Fruit fly (Drosophila melanogaster) whole organism, wandering third instar larva: Measurements from ENCODE around the gene Ucp4C.

ENCODE experiments used
- Abd-B ChIP-seq: fragments of >200 bp; optimal IDR thresholded peaks from 2 replicates; lab custom pipeline; 2017; ENCODE audit warnings: missing biosample characterization, missing genetic modification characterization
- CG32264 ChIP-seq: fragments of 200-800 bp; sonication (Bioruptor generic); optimal IDR thresholded peaks from 2 replicates; lab custom pipeline; 2016; ENCODE audit warnings: missing biosample characterization, missing genetic modification characterization
- CG9705 ChIP-seq: fragments of 200-800 bp; sonication (Bioruptor generic); optimal IDR thresholded peaks from 2 replicates; lab custom pipeline; 2018; ENCODE audit warnings: missing biosample characterization, mild to moderate bottlenecking, missing genetic modification characterization
- CrebA ChIP-seq: fragments of 200-800 bp; sonication (Bioruptor generic); optimal IDR thresholded peaks from 2 replicates; lab custom pipeline; 2016; ENCODE audit warnings: missing biosample characterization, mild to moderate bottlenecking, missing genetic modification characterization, borderline replicate concordance
- Dfd ChIP-seq: fragments of >200 bp; optimal IDR thresholded peaks from 2 replicates; lab custom pipeline; 2017; ENCODE audit warnings: missing biosample characterization, missing genetic modification characterization
- Dif ChIP-seq: fragments of 200-275, 200-300 bp; sonication (Bioruptor generic); optimal IDR thresholded peaks from 2 replicates; lab custom pipeline; 2018; ENCODE audit warnings: missing biosample characterization, missing genetic modification characterization; ENCODE audit not compliant: partially characterized antibody
- GATAd ChIP-seq: sonication (Bioruptor generic); optimal IDR thresholded peaks from 2 replicates; lab custom pipeline; 2016; ENCODE audit warnings: missing biosample characterization, missing genetic modification characterization
- HLH106 ChIP-seq: fragments of 200-800 bp; optimal IDR thresholded peaks from 3 replicates; lab custom pipeline; 2019; ENCODE audit warnings: missing biosample characterization, mild to moderate bottlenecking, missing genetic modification characterization, moderate library complexity
- Hnf4 ChIP-seq: fragments of 200-800 bp; sonication (Bioruptor generic); optimal IDR thresholded peaks from 2 replicates; lab custom pipeline; 2016; ENCODE audit warnings: missing biosample characterization, mild to moderate bottlenecking, missing genetic modification characterization
- Hr78 ChIP-seq: fragments of >200 bp; optimal IDR thresholded peaks from 2 replicates; lab custom pipeline; 2017; ENCODE audit warnings: missing biosample characterization, missing genetic modification characterization
- Hr83 ChIP-seq: fragments of 200-300 bp; sonication (Bioruptor generic); optimal IDR thresholded peaks from 2 replicates; lab custom pipeline; 2016; ENCODE audit warnings: missing biosample characterization, mild to moderate bottlenecking, missing genetic modification characterization, moderate library complexity; ENCODE audit not compliant: poor library complexity, severe bottlenecking
- Jra ChIP-seq: sonication (Bioruptor generic); optimal IDR thresholded peaks from 2 replicates; lab custom pipeline; 2016; ENCODE audit warnings: missing biosample characterization, missing genetic modification characterization
- Mio ChIP-seq: sonication (Bioruptor generic); optimal IDR thresholded peaks from 2 replicates; lab custom pipeline; 2016; ENCODE audit warnings: missing biosample characterization, missing genetic modification characterization
- Myc ChIP-seq: fragments of >200 bp; optimal IDR thresholded peaks from 2 replicates; lab custom pipeline; 2017
- N ChIP-seq: fragments of >200 bp; optimal IDR thresholded peaks from 2 replicates; lab custom pipeline; 2018; ENCODE audit warnings: missing biosample characterization, missing external identifiers, missing genetic modification characterization
- OdsH ChIP-seq: fragments of 200-800 bp; sonication (Bioruptor generic); optimal IDR thresholded peaks from 2 replicates; lab custom pipeline; 2016; ENCODE audit warnings: missing biosample characterization, mild to moderate bottlenecking, missing genetic modification characterization
- Rel ChIP-seq, 2 experiments: fragments of 200-800 bp; sonication (Bioruptor generic) in 1 of 2; optimal IDR thresholded peaks; 2 replicates in 1 of 2; 3 replicates in 1 of 2; lab custom pipeline; 2016 to 2019; ENCODE audit warnings: mild to moderate bottlenecking in 2 of 2, missing biosample characterization in 2 of 2, missing genetic modification characterization in 2 of 2, moderate library complexity in 1 of 2
- Sp1 ChIP-seq: fragments of 200-800 bp; sonication (Bioruptor generic); optimal IDR thresholded peaks from 3 replicates; lab custom pipeline; 2019; ENCODE audit warnings: missing biosample characterization, mild to moderate bottlenecking, missing genetic modification characterization, moderate library complexity
- Vsx2 ChIP-seq: fragments of 200-300, 225-300 bp; sonication (Bioruptor generic); optimal IDR thresholded peaks from 2 replicates; lab custom pipeline; 2018; ENCODE audit warnings: missing biosample characterization, missing genetic modification characterization; ENCODE audit not compliant: partially characterized antibody
- br ChIP-seq: fragments of 200-800 bp; sonication (Bioruptor generic); optimal IDR thresholded peaks from 2 replicates; lab custom pipeline; 2016; ENCODE audit warnings: missing biosample characterization, missing genetic modification characterization
- brk ChIP-seq: fragments of 200-800 bp; sonication (Bioruptor generic); optimal IDR thresholded peaks from 2 replicates; lab custom pipeline; 2016; ENCODE audit warnings: missing biosample characterization, mild to moderate bottlenecking, missing genetic modification characterization
- dl ChIP-seq, 2 experiments: fragments of 175-275, 200-275 bp in 1 of 2; fragments of 200-275 bp in 1 of 2; sonication (Bioruptor generic); optimal IDR thresholded peaks; lab custom pipeline; 2018; ENCODE audit warnings: mild to moderate bottlenecking in 2 of 2, missing biosample characterization in 2 of 2, missing genetic modification characterization in 2 of 2, moderate library complexity in 2 of 2; ENCODE audit not compliant: partially characterized antibody in 2 of 2, insufficient read depth in 1 of 2
- dmrt93B ChIP-seq: fragments of 200-800 bp; sonication (Bioruptor generic); optimal IDR thresholded peaks from 2 replicates; lab custom pipeline; 2018; ENCODE audit warnings: missing biosample characterization, mild to moderate bottlenecking, missing genetic modification characterization
- dsf ChIP-seq: sonication (Bioruptor generic); optimal IDR thresholded peaks from 2 replicates; lab custom pipeline; 2016; ENCODE audit warnings: missing biosample characterization, missing genetic modification characterization, borderline replicate concordance
- ey ChIP-seq: fragments of 200-800 bp; sonication (Bioruptor generic); optimal IDR thresholded peaks from 2 replicates; lab custom pipeline; 2016; ENCODE audit warnings: missing biosample characterization, missing genetic modification characterization
- foxo ChIP-seq, 2 experiments: fragments of 200-800 bp; sonication (Bioruptor generic); optimal IDR thresholded peaks; 2 replicates in 1 of 2; 3 replicates in 1 of 2; lab custom pipeline; 2016 to 2017; ENCODE audit warnings: missing biosample characterization in 2 of 2, missing genetic modification characterization in 2 of 2
- fru ChIP-seq: fragments of 200-800 bp; sonication (Bioruptor generic); optimal IDR thresholded peaks from 3 replicates; lab custom pipeline; 2016; ENCODE audit warnings: missing biosample characterization, mild to moderate bottlenecking, missing genetic modification characterization
- h ChIP-seq: fragments of 200-800 bp; sonication (Bioruptor generic); optimal IDR thresholded peaks from 3 replicates; lab custom pipeline; 2016; ENCODE audit warnings: missing biosample characterization, mild to moderate bottlenecking, missing genetic modification characterization
- jim ChIP-seq: fragments of 175-275, 200-325 bp; sonication (Bioruptor generic); optimal IDR thresholded peaks from 2 replicates; lab custom pipeline; 2016; ENCODE audit warnings: missing biosample characterization, mild to moderate bottlenecking, missing genetic modification characterization
- lola ChIP-seq: fragments of >200 bp; optimal IDR thresholded peaks from 2 replicates; lab custom pipeline; 2017; ENCODE audit warnings: missing biosample characterization, missing genetic modification characterization
- pan ChIP-seq: fragments of >200 bp; optimal IDR thresholded peaks from 2 replicates; lab custom pipeline; 2017
- psq ChIP-seq: fragments of 200-800 bp; sonication (Bioruptor generic); optimal IDR thresholded peaks from 3 replicates; lab custom pipeline; 2017; ENCODE audit warnings: missing biosample characterization, mild to moderate bottlenecking, missing genetic modification characterization, moderate library complexity
- rgr ChIP-seq: fragments of 200-800 bp; sonication (Bioruptor generic); optimal IDR thresholded peaks from 3 replicates; lab custom pipeline; 2016; ENCODE audit warnings: missing biosample characterization, mild to moderate bottlenecking, missing genetic modification characterization
- sage ChIP-seq: fragments of 200-800 bp; sonication (Bioruptor generic); optimal IDR thresholded peaks from 2 replicates; lab custom pipeline; 2016; ENCODE audit warnings: missing biosample characterization, mild to moderate bottlenecking, missing genetic modification characterization
- sv ChIP-seq: fragments of 200-800 bp; sonication (Bioruptor generic); optimal IDR thresholded peaks from 3 replicates; lab custom pipeline; 2016; ENCODE audit warnings: missing biosample characterization, missing genetic modification characterization
- tai ChIP-seq: sonication (Bioruptor generic); optimal IDR thresholded peaks from 2 replicates; lab custom pipeline; 2016; ENCODE audit warnings: missing biosample characterization, missing genetic modification characterization
- usp ChIP-seq: fragments of >200 bp; optimal IDR thresholded peaks from 2 replicates; lab custom pipeline; 2017; ENCODE audit warnings: missing biosample characterization, missing genetic modification characterization
- woc ChIP-seq: sonication (Bioruptor generic); optimal IDR thresholded peaks from 2 replicates; lab custom pipeline; 2016; ENCODE audit warnings: missing biosample characterization, mild to moderate bottlenecking, missing genetic modification characterization

Gene Ucp4C

DNA sequence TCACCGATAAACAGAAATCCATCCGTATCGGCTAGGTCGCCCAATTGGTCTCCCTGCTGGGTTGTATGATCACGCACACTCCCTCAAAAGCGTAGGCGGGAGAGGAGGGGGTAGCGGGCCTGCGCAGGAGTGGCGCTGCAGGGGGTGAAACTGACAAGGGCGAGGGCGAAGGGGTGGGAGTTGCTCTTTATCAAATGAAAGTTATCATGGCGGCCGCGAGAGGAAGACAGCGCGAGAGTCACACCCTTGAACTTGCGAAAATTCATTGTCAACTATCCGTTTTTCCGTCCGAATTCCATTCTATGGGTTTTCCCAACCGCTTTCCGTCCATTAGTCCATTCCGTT, 10.7 kb downstream of the Ucp4C start:
- no peak for TF ChIP-seq sage (GFP tag; lab: Kevin White, UChicago)
- no peak for TF ChIP-seq jim (GFP tag; lab: Kevin White, UChicago)
- no peak for TF ChIP-seq GATAd (GFP tag; lab: Kevin White, UChicago)
- TF ChIP-seq foxo (GFP tag; optimal IDR thresholded peaks at IDR 0.05; lab: Kevin White, UChicago) = no peak
- TF ChIP-seq dmrt93B (GFP tag; lab: Kevin White, UChicago) = peak; percentile 4
- peak; percentile 4 for TF ChIP-seq Dif
- TF ChIP-seq, all 38 proteins: peak for 2

DNA sequence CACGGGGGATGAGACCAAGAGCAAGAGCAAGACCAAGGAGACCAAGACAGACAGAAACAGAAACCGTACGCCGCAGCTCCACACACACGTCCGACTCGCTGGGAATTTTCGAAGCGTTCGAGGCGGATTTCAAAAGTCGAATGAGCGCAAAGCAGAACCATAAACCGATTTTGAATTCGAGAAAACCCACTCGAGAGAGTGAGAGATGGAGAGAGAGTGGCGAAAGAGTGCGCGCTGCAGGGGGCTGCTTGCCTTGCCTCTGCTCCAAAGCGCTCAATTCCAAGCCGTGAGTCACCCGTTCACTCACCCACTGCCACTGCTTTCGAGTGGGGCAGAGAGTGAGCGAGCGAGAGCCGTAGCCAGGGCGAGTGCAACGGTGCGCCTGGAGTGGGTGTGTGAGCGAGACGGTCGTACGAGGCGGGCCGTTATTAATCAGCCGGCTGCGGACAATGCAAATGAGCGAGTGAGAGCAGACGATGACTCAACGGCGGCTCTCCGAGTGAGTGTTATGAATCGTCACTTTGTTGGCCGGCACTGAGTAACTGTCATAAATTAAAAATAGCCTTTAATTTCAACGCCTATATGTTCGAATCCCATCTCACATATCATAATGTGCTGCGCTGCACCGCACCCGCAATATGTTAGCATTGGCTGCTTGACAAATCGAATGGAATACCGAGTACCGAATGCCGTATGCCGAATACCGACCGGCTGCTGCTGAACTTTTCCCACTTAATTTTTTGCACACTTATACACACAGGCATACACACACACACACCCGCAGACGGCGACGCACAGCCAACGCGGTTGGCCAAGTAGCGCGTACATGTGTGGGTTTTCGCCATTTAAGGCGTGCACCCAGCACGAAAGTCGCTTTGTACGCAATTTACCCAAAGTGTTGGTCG, 11.8 kb downstream of the Ucp4C start:
- TF ChIP-seq Dif = peak; percentile 95
- no peak for TF ChIP-seq lola (GFP tag; lab: Kevin White, UChicago)
- peak; percentile 11 for TF ChIP-seq HLH106 (tag; lab: Kevin White, UChicago)
- TF ChIP-seq usp = no peak
- no peak for TF ChIP-seq jim (GFP tag; lab: Kevin White, UChicago)
- TF ChIP-seq Hnf4 (GFP tag; lab: Kevin White, UChicago) = peak; percentile 50
- TF ChIP-seq Mio (GFP tag; lab: Kevin White, UChicago) = peak; percentile 40
- TF ChIP-seq Vsx2 (GFP tag; lab: Kevin White, UChicago) = no peak
- TF ChIP-seq Hr78 = no peak
- peak; percentile 35 for TF ChIP-seq ey (GFP tag; lab: Kevin White, UChicago)
- TF ChIP-seq h = peak; percentile 77
- no peak for TF ChIP-seq GATAd (GFP tag; lab: Kevin White, UChicago)
- TF ChIP-seq Rel (GFP tag; optimal IDR thresholded peaks at IDR 0.05; lab: Kevin White, UChicago) = peak; percentile 81
- TF ChIP-seq Rel (tag; optimal IDR thresholded peaks at IDR 0.05; lab: Kevin White, UChicago) = peak; percentile 71
- peak; percentile 45 to 46 for TF ChIP-seq foxo (GFP tag; optimal IDR thresholded peaks at IDR 0.05; lab: Kevin White, UChicago)
- no peak for TF ChIP-seq tai (GFP tag; lab: Kevin White, UChicago)
- TF ChIP-seq fru (GFP tag; lab: Kevin White, UChicago) = peak; percentile 25
- peak; percentile 58 for TF ChIP-seq brk (GFP tag; lab: Kevin White, UChicago)
- TF ChIP-seq woc = peak; percentile 26
- peak; percentile 31 for TF ChIP-seq CG32264 (GFP tag; lab: Kevin White, UChicago)
- peak; percentile 75 for TF ChIP-seq Hr83
- peak; percentile 62 for TF ChIP-seq br (GFP tag; lab: Kevin White, UChicago)
- peak; percentile 56 for TF ChIP-seq psq (GFP tag; lab: Kevin White, UChicago)
- peak; percentile 98 for TF ChIP-seq Jra
- TF ChIP-seq Abd-B = no peak
- TF ChIP-seq OdsH (GFP tag; lab: Kevin White, UChicago) = peak; percentile 54
- TF ChIP-seq sv (GFP tag; lab: Kevin White, UChicago) = no peak
- TF ChIP-seq Sp1 = peak; percentile 71
- TF ChIP-seq dmrt93B (GFP tag; lab: Kevin White, UChicago) = no peak
- peak; percentile 85 to 94 for TF ChIP-seq dl (GFP tag; optimal IDR thresholded peaks at IDR 0.05; lab: Kevin White, UChicago; ENCODE audit: insufficient read depth in 1 of 2, partially characterized antibody in 2 of 2)
- TF ChIP-seq CrebA (GFP tag; lab: Kevin White, UChicago) = peak; percentile 84
- TF ChIP-seq N (GFP tag; lab: Kevin White, UChicago) = no peak
- TF ChIP-seq CG9705 (GFP tag; lab: Kevin White, UChicago) = no peak
- TF ChIP-seq Dfd (GFP tag; lab: Kevin White, UChicago) = no peak
- no peak for TF ChIP-seq dsf
- no peak for TF ChIP-seq pan (lab: Kevin White, UChicago)
- peak; percentile 70 for TF ChIP-seq rgr (GFP tag; lab: Kevin White, UChicago)
- TF ChIP-seq sage (GFP tag; lab: Kevin White, UChicago) = peak; percentile 39
- TF ChIP-seq Myc (lab: Kevin White, UChicago) = no peak
